Worm (Caenorhabditis elegans): ENCODE data around the gene Y69A2AR.28.

ce11 chrIV:2601988-2602861 is 10.6 kb downstream of the Y69A2AR.28 start:
- TF ChIP-seq W03F9.2 (tag; optimal IDR thresholded peaks at IDR 0.05): peak; percentile 91
- TF ChIP-seq him-1 (tag; optimal IDR thresholded peaks at IDR 0.05): peak; percentile 11
